Worm (Caenorhabditis elegans) whole organism, L4/young adult: ENCODE results near the gene str-155.

Experiments
- W03F9.2 ChIP-seq: fragments of 150-350 bp; optimal IDR thresholded peaks from 2 replicates; lab custom pipeline; 2014; ENCODE audit warnings: missing biosample characterization, missing genetic modification characterization
- him-1 ChIP-seq: sonication (generic microtip); optimal IDR thresholded peaks from 2 replicates; lab custom pipeline; 2016; ENCODE audit warnings: missing genotype, missing genetic modification reagents, missing genetic modification characterization, missing compliant biosample characterization

- TF ChIP-seq him-1 (no peak), W03F9.2 (tag; lab: Kevin White, UChicago) (no peak)
Observed at ce11 chrIV:4867610-4868009, 48.2 kb upstream of the str-155 start, which contains the start of gene str-172.
